Fruit fly (Drosophila melanogaster) whole organism, embryonic: Measurements from ENCODE around the gene ago.

ENCODE experiments used
- Atf-2 ChIP-seq: fragments of 200-800 bp; sonication (Bioruptor generic); optimal IDR thresholded peaks from 2 replicates; lab custom pipeline; 2016; ENCODE audit warnings: missing biosample characterization, missing genetic modification characterization
- Blimp-1 ChIP-seq: fragments of 200-800 bp; sonication (Bioruptor generic); optimal IDR thresholded peaks from 3 replicates; lab custom pipeline; 2018; ENCODE audit warnings: missing biosample characterization, missing genetic modification characterization, mild to moderate bottlenecking, moderate library complexity, missing genetic modification reagents
- BtbVII ChIP-seq: fragments of 200-800 bp; sonication (Bioruptor generic); optimal IDR thresholded peaks from 3 replicates; lab custom pipeline; 2017; ENCODE audit warnings: missing biosample characterization, mild to moderate bottlenecking, missing genetic modification characterization
- CG10267 ChIP-seq: fragments of 200-800 bp; sonication (Bioruptor generic); optimal IDR thresholded peaks from 2 replicates; lab custom pipeline; 2018; ENCODE audit warnings: missing biosample characterization, mild to moderate bottlenecking, missing genetic modification characterization, moderate library complexity
- CG11695 ChIP-seq: fragments of 200-800 bp; sonication (Bioruptor generic); IDR thresholded peaks from 3 replicates; pipeline ENCODE4 v1.3.6; 2022; ENCODE audit warnings: missing biosample characterization, missing genetic modification characterization
- CG12391 ChIP-seq: fragments of 200-800 bp; sonication (Bioruptor generic); optimal IDR thresholded peaks from 3 replicates; lab custom pipeline; 2018; ENCODE audit warnings: missing biosample characterization, mild to moderate bottlenecking, missing genetic modification characterization, moderate library complexity
- CG13424 ChIP-seq: fragments of 200-800 bp; sonication (Bioruptor generic); optimal IDR thresholded peaks from 2 replicates; lab custom pipeline; 2019; ENCODE audit warnings: missing biosample characterization, mild to moderate bottlenecking, missing genetic modification characterization, moderate library complexity
- CG13624 ChIP-seq: fragments of 200-800 bp; sonication (Bioruptor generic); optimal IDR thresholded peaks from 2 replicates; lab custom pipeline; 2016; ENCODE audit warnings: missing biosample characterization, missing genetic modification characterization
- CG14710 ChIP-seq: fragments of 200-800 bp; sonication (Bioruptor generic); optimal IDR thresholded peaks from 3 replicates; lab custom pipeline; 2019; ENCODE audit warnings: missing biosample characterization, mild to moderate bottlenecking, missing genetic modification characterization, moderate library complexity
- CG1603 ChIP-seq: fragments of 200-800 bp; sonication (Bioruptor generic); optimal IDR thresholded peaks from 2 replicates; lab custom pipeline; 2019; ENCODE audit warnings: missing biosample characterization, mild to moderate bottlenecking, missing genetic modification characterization, moderate library complexity
- CG16815 ChIP-seq: fragments of 200-800 bp; sonication (Bioruptor generic); optimal IDR thresholded peaks from 3 replicates; lab custom pipeline; 2017; ENCODE audit warnings: missing biosample characterization, mild to moderate bottlenecking, missing genetic modification characterization
- CG17359 ChIP-seq: fragments of 200-800 bp; sonication (Bioruptor generic); optimal IDR thresholded peaks from 3 replicates; lab custom pipeline; 2018; ENCODE audit warnings: missing biosample characterization, mild to moderate bottlenecking, missing genetic modification characterization, moderate library complexity
- CG33557 ChIP-seq: fragments of 200-800 bp; sonication (Bioruptor generic); optimal IDR thresholded peaks from 2 replicates; lab custom pipeline; 2019; ENCODE audit warnings: missing biosample characterization, mild to moderate bottlenecking, missing genetic modification characterization, moderate library complexity
- CG4707 ChIP-seq: fragments of 200-800 bp; sonication (Bioruptor generic); optimal IDR thresholded peaks from 2 replicates; lab custom pipeline; 2018; ENCODE audit warnings: missing biosample characterization, mild to moderate bottlenecking, missing genetic modification characterization, moderate library complexity
- CG4854 ChIP-seq: fragments of 200-800 bp; sonication (Bioruptor generic); optimal IDR thresholded peaks from 2 replicates; lab custom pipeline; 2016; ENCODE audit warnings: missing biosample characterization, missing genetic modification characterization, inconsistent platforms
- CG6791 ChIP-seq: fragments of 200-800 bp; sonication (Bioruptor generic); IDR thresholded peaks from 3 replicates; pipeline ENCODE4 v1.3.6; 2022; ENCODE audit warnings: missing biosample characterization, missing genetic modification characterization; ENCODE audit not compliant: partially characterized antibody
- CG8924 ChIP-seq: fragments of 200-800 bp; optimal IDR thresholded peaks from 3 replicates; lab custom pipeline; 2019; ENCODE audit warnings: missing biosample characterization, mild to moderate bottlenecking, missing genetic modification characterization, moderate library complexity
- CG9437 ChIP-seq: fragments of 200-800 bp; sonication (Bioruptor generic); optimal IDR thresholded peaks from 2 replicates; lab custom pipeline; 2018; ENCODE audit warnings: missing biosample characterization, mild to moderate bottlenecking, missing genetic modification characterization
- CTCF ChIP-seq: fragments of 200-800 bp; sonication (Bioruptor generic); optimal IDR thresholded peaks from 2 replicates; lab custom pipeline; 2017; ENCODE audit warnings: missing biosample characterization, mild to moderate bottlenecking, missing genetic modification characterization, moderate library complexity
- CrebB ChIP-seq: fragments of 200-800 bp; sonication (Bioruptor generic); optimal IDR thresholded peaks from 3 replicates; lab custom pipeline; 2018; ENCODE audit warnings: missing biosample characterization, mild to moderate bottlenecking, missing genetic modification characterization
- D ChIP-seq, 2 experiments: fragments of 200-800 bp in 1 of 2; fragments of >200 bp in 1 of 2; sonication (Bioruptor generic) in 1 of 2; optimal IDR thresholded peaks; 2 replicates in 1 of 2; 3 replicates in 1 of 2; lab custom pipeline; 2017; ENCODE audit warnings: mild to moderate bottlenecking in 1 of 2, missing biosample characterization in 1 of 2, missing genetic modification characterization in 1 of 2, missing genetic modification reagents in 1 of 2
- Dbx ChIP-seq: fragments of 200-800 bp; sonication (Bioruptor generic); IDR thresholded peaks from 3 replicates; pipeline ENCODE4 v1.3.6; 2022; ENCODE audit warnings: missing biosample characterization, missing genetic modification characterization
- Doc3 ChIP-seq: fragments of 200-800 bp; sonication (Bioruptor generic); IDR thresholded peaks from 3 replicates; pipeline ENCODE4 v1.3.6; 2022; ENCODE audit warnings: missing biosample characterization, missing genetic modification characterization; ENCODE audit not compliant: partially characterized antibody
- Drgx ChIP-seq: fragments of 200-800 bp; sonication (Bioruptor generic); IDR thresholded peaks from 2 replicates; pipeline ENCODE4 v1.3.6; 2022; ENCODE audit warnings: missing biosample characterization, missing genetic modification characterization
- GATAe ChIP-seq: fragments of 200-800 bp; sonication (Bioruptor generic); conservative IDR thresholded peaks from 2 replicates; pipeline ENCODE4 v1.3.6; 2022; ENCODE audit warnings: missing biosample characterization, missing genetic modification characterization
- Hey ChIP-seq: fragments of 200-800 bp; sonication (Bioruptor generic); optimal IDR thresholded peaks from 3 replicates; lab custom pipeline; 2018; ENCODE audit warnings: missing biosample characterization, mild to moderate bottlenecking, missing genetic modification characterization
- HmgZ ChIP-seq: fragments of 200-800 bp; sonication (Bioruptor generic); optimal IDR thresholded peaks from 2 replicates; lab custom pipeline; 2018; ENCODE audit warnings: missing biosample characterization, mild to moderate bottlenecking, missing genetic modification characterization
- Hmx ChIP-seq: fragments of 200-800 bp; sonication (Bioruptor generic); optimal IDR thresholded peaks from 2 replicates; lab custom pipeline; 2016; ENCODE audit warnings: missing biosample characterization, missing genetic modification characterization
- Hr78 ChIP-seq, 2 experiments: fragments of 200-800 bp in 1 of 2; fragments of >200 bp in 1 of 2; sonication (Bioruptor generic) in 1 of 2; optimal IDR thresholded peaks; 2 replicates each; lab custom pipeline; 2017 to 2019; ENCODE audit warnings: missing biosample characterization in 2 of 2, missing genetic modification characterization in 2 of 2, mild to moderate bottlenecking in 1 of 2, moderate library complexity in 1 of 2
- NC2β ChIP-seq: fragments of 200-800 bp; sonication (Bioruptor generic); optimal IDR thresholded peaks from 2 replicates; lab custom pipeline; 2016; ENCODE audit warnings: missing biosample characterization, missing genetic modification characterization
- Nf-YC ChIP-seq: fragments of 200-800 bp; optimal IDR thresholded peaks from 3 replicates; lab custom pipeline; 2019; ENCODE audit warnings: missing biosample characterization, mild to moderate bottlenecking, missing genetic modification characterization, moderate library complexity
- NfI ChIP-seq: fragments of 200-800 bp; sonication (Bioruptor generic); optimal IDR thresholded peaks from 3 replicates; lab custom pipeline; 2018; ENCODE audit warnings: missing biosample characterization, mild to moderate bottlenecking, missing genetic modification characterization, moderate library complexity
- PHDP ChIP-seq: fragments of 200-800 bp; sonication (Bioruptor generic); optimal IDR thresholded peaks from 3 replicates; lab custom pipeline; 2018; ENCODE audit warnings: missing biosample characterization, mild to moderate bottlenecking, missing genetic modification characterization, moderate library complexity
- Spps ChIP-seq: fragments of 200-800 bp; sonication (Bioruptor generic); optimal IDR thresholded peaks from 2 replicates; lab custom pipeline; 2018; ENCODE audit warnings: missing biosample characterization, mild to moderate bottlenecking, missing genetic modification characterization
- Xbp1 ChIP-seq: fragments of 200-800 bp; sonication (Bioruptor generic); optimal IDR thresholded peaks from 3 replicates; lab custom pipeline; 2016; ENCODE audit warnings: missing biosample characterization, mild to moderate bottlenecking, missing genetic modification characterization
- ab ChIP-seq: fragments of 200-800 bp; sonication (Bioruptor generic); optimal IDR thresholded peaks from 2 replicates; lab custom pipeline; 2016; ENCODE audit warnings: missing biosample characterization, missing genetic modification characterization
- bab2 ChIP-seq: fragments of 200-800 bp; sonication (Bioruptor generic); optimal IDR thresholded peaks from 2 replicates; lab custom pipeline; 2016; ENCODE audit warnings: missing biosample characterization, missing genetic modification characterization
- bigmax ChIP-seq: fragments of 200-800 bp; sonication (Bioruptor generic); optimal IDR thresholded peaks from 2 replicates; lab custom pipeline; 2018; ENCODE audit warnings: missing biosample characterization, mild to moderate bottlenecking, missing genetic modification characterization
- bsh ChIP-seq, 2 experiments: fragments of 200-800 bp; sonication (Bioruptor generic); optimal IDR thresholded peaks; 2 replicates each; lab custom pipeline; 2017 to 2018; ENCODE audit warnings: mild to moderate bottlenecking in 2 of 2, missing biosample characterization in 2 of 2, missing genetic modification characterization in 2 of 2, moderate library complexity in 1 of 2
- exex ChIP-seq: fragments of 200-800 bp; sonication (Bioruptor generic); optimal IDR thresholded peaks from 4 replicates; lab custom pipeline; 2018; ENCODE audit warnings: missing biosample characterization, mild to moderate bottlenecking, missing genetic modification characterization, moderate library complexity
- fru ChIP-seq: fragments of >200 bp; optimal IDR thresholded peaks from 2 replicates; lab custom pipeline; 2017
- grn ChIP-seq: fragments of 200-800 bp; sonication (Bioruptor generic); optimal IDR thresholded peaks from 3 replicates; lab custom pipeline; 2017; ENCODE audit warnings: missing biosample characterization, missing genetic modification characterization
- ind ChIP-seq: fragments of 200-800 bp; sonication (Bioruptor generic); optimal IDR thresholded peaks from 3 replicates; lab custom pipeline; 2016; ENCODE audit warnings: missing biosample characterization, missing genetic modification characterization
- klu ChIP-seq: fragments of 200-800 bp; sonication (Bioruptor generic); IDR thresholded peaks from 2 replicates; pipeline ENCODE4 v1.3.6; 2022; ENCODE audit warnings: missing biosample characterization, missing genetic modification characterization
- nmo ChIP-seq: fragments of 200-800 bp; sonication (Bioruptor generic); optimal IDR thresholded peaks from 2 replicates; lab custom pipeline; 2018; ENCODE audit warnings: missing biosample characterization, mild to moderate bottlenecking, missing genetic modification characterization, moderate library complexity
- nom ChIP-seq: fragments of 200-800 bp; sonication (Bioruptor generic); optimal IDR thresholded peaks from 2 replicates; lab custom pipeline; 2017; ENCODE audit warnings: missing biosample characterization, missing genetic modification characterization, mild to moderate bottlenecking, moderate library complexity, missing genetic modification reagents
- row ChIP-seq: fragments of 200-800 bp; sonication (Bioruptor generic); IDR thresholded peaks from 3 replicates; pipeline ENCODE4 v1.3.6; 2022; ENCODE audit warnings: missing biosample characterization, missing genetic modification characterization
- sens ChIP-seq: fragments of 200-800 bp; sonication (Bioruptor generic); peaks from one replicate; lab custom pipeline; 2016; ENCODE audit warnings: missing biosample characterization, missing genetic modification characterization
- ssp ChIP-seq: fragments of 200-800 bp; sonication (Bioruptor generic); IDR thresholded peaks from 2 replicates; pipeline ENCODE4 v1.3.6; 2022; ENCODE audit warnings: missing biosample characterization, missing genetic modification characterization
- yki ChIP-seq: fragments of >200 bp; optimal IDR thresholded peaks from 3 replicates; lab custom pipeline; 2018

The ago gene

DNA sequence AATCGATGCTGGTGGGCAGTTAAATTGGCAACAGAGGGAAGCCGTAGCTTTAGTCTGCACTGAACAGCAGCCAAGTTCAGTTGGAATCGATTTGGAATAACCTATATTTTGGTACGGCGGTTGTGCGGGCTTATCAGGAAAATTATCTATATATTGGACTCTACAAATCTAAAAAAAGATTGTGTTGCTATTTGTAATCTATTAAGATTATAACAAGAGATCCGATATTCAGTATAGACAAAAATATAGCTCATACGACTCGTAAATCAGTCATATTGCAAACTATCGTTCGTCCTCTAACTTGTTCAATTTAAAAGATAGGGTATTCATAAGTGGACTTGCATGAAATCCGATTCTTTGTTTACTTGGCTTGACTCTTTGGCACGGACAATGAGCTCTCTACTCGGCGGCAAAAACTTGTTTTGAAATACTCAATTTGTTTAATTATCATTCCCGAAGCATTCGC lies 34.5 kb upstream of the ago start, which contains the start of gene Hexo1 (continued):
- peak; percentile 35 for TF ChIP-seq nmo (GFP tag; lab: Kevin White, UChicago)
- TF ChIP-seq Blimp-1 (GFP tag; lab: Kevin White, UChicago) = peak; percentile 11
- no peak for TF ChIP-seq fru (lab: Kevin White, UChicago)
- peak; percentile 42 for TF ChIP-seq CG13424 (tag; lab: Kevin White, UChicago)
- peak; percentile 2 for TF ChIP-seq CG4854 (GFP tag; lab: Kevin White, UChicago)
- TF ChIP-seq Hmx (GFP tag; lab: Kevin White, UChicago) = no peak
- TF ChIP-seq Xbp1 (GFP tag; lab: Kevin White, UChicago) = peak; percentile 1
- TF ChIP-seq CG8924 = peak; percentile 25
- peak in 1 of 2 experiments; percentile 15 for TF ChIP-seq Hr78 (GFP tag; optimal IDR thresholded peaks at IDR 0.05; lab: Kevin White, UChicago)
- peak; percentile 23 for TF ChIP-seq CrebB (tag; lab: Kevin White, UChicago)
- no peak for TF ChIP-seq NC2β (GFP tag; lab: Kevin White, UChicago)
- no peak for TF ChIP-seq klu (GFP tag; lab: Robert Waterston, UW)
- TF ChIP-seq PHDP (tag; lab: Kevin White, UChicago) = peak; percentile 48
- TF ChIP-seq bsh (GFP tag; optimal IDR thresholded peaks at IDR 0.05; lab: Kevin White, UChicago) = peak; percentile 35 to 58
- no peak for TF ChIP-seq ind (GFP tag; lab: Kevin White, UChicago)
- no peak for TF ChIP-seq Doc3
- TF ChIP-seq Atf-2 (GFP tag; lab: Kevin White, UChicago) = no peak
- no peak for TF ChIP-seq CG9437 (GFP tag; lab: Kevin White, UChicago)
- TF ChIP-seq Dbx (GFP tag; lab: Robert Waterston, UW) = peak; percentile 20; the same call in 1 of the 3 replicates
- TF ChIP-seq CG12391 (tag; lab: Kevin White, UChicago) = peak; percentile 27
- peak; percentile 59 for TF ChIP-seq nom (GFP tag; lab: Kevin White, UChicago)
- TF ChIP-seq CG14710 (tag; lab: Kevin White, UChicago) = no peak
- TF ChIP-seq GATAe (GFP tag; lab: Robert Waterston, UW) = peak; percentile 37; the same call in 1 of the 2 replicates
- TF ChIP-seq BtbVII (GFP tag; lab: Kevin White, UChicago) = peak; percentile 21
- TF ChIP-seq CG6791 = 0 out of 3 replicates have a peak, but pooled peaks have one; percentile 22
- no peak for TF ChIP-seq ab (GFP tag; lab: Kevin White, UChicago)
- TF ChIP-seq Nf-YC (tag; lab: Kevin White, UChicago) = peak; percentile 0
- 0 out of 2 replicates have a peak, but pooled peaks have one; percentile 15 for TF ChIP-seq Drgx
- peak; percentile 79 for TF ChIP-seq row (GFP tag; lab: Robert Waterston, UW)
- TF ChIP-seq CG13624 (GFP tag; lab: Kevin White, UChicago) = peak; percentile 48
- TF ChIP-seq bab2 (GFP tag; lab: Kevin White, UChicago) = peak; percentile 13
- TF ChIP-seq CG16815 (GFP tag; lab: Kevin White, UChicago) = no peak
- TF ChIP-seq bigmax (GFP tag; lab: Kevin White, UChicago) = no peak
- TF ChIP-seq CG4707 (GFP tag; lab: Kevin White, UChicago) = no peak
- peak; percentile 21 for TF ChIP-seq sens
- TF ChIP-seq exex = peak; percentile 48
- peak; percentile 23 for TF ChIP-seq CG1603
- TF ChIP-seq D (optimal IDR thresholded peaks at IDR 0.05; lab: Kevin White, UChicago) = no peak
- no peak for TF ChIP-seq D (GFP tag; optimal IDR thresholded peaks at IDR 0.05; lab: Kevin White, UChicago)
- no peak for TF ChIP-seq ssp (GFP tag; lab: Robert Waterston, UW)
- peak; percentile 6 for TF ChIP-seq NfI (GFP tag; lab: Kevin White, UChicago)
- peak; percentile 70 for TF ChIP-seq grn (GFP tag; lab: Kevin White, UChicago)
- TF ChIP-seq yki (lab: Kevin White, UChicago) = no peak
- TF ChIP-seq CG17359 (tag; lab: Kevin White, UChicago) = peak; percentile 40
- TF ChIP-seq Hey = no peak
- peak; percentile 8 for TF ChIP-seq CG10267
- no peak for TF ChIP-seq Spps (tag; lab: Kevin White, UChicago)
- TF ChIP-seq CTCF (GFP tag; lab: Kevin White, UChicago) = no peak
- TF ChIP-seq CG11695 (GFP tag; lab: Robert Waterston, UW) = 0 out of 3 replicates have a peak, but pooled peaks have one; percentile 40
- TF ChIP-seq CG33557 (GFP tag; lab: Kevin White, UChicago) = no peak
- TF ChIP-seq HmgZ (tag; lab: Kevin White, UChicago) = peak; percentile 55
